Worm (Caenorhabditis elegans): ENCODE data around the gene Y43F8B.2.

The Y43F8B.2 gene

ce11 chrV:19519511-19519934 is 13.4 kb downstream of the Y43F8B.2 start (continued):
- peak; percentile 96 for TF ChIP-seq T26A8.4 (GFP tag; IDR thresholded peaks at IDR 0.05)
- TF ChIP-seq lin-29 (GFP tag; IDR thresholded peaks at IDR 0.05) = 0 out of 2 replicates have a peak, but pooled peaks have one; percentile 8
- TF ChIP-seq spr-1 (tag; optimal IDR thresholded peaks at IDR 0.05) = peak; percentile 40
- TF ChIP-seq arid-1 (GFP tag; conservative IDR thresholded peaks at IDR 0.05) = peak; percentile 79; the same call in 1 of the 2 replicates
- no peak for TF ChIP-seq snpc-4 (tag; optimal IDR thresholded peaks at IDR 0.05)
- TF ChIP-seq dpl-1 (GFP tag; optimal IDR thresholded peaks at IDR 0.05) = no peak
- no peak for TF ChIP-seq nhr-77 (tag; optimal IDR thresholded peaks at IDR 0.05)
- no peak for TF ChIP-seq unc-130 (GFP tag; optimal IDR thresholded peaks at IDR 0.05)
- no peak for TF ChIP-seq ceh-32 (tag; optimal IDR thresholded peaks at IDR 0.05; ENCODE audit: poor library complexity)
- no peak for TF ChIP-seq nhr-25 (tag; optimal IDR thresholded peaks at IDR 0.05; ENCODE audit: borderline replicate concordance, insufficient read depth)
- TF ChIP-seq sdz-12 (GFP tag; optimal IDR thresholded peaks at IDR 0.05) = no peak
- TF ChIP-seq lsy-2 (tag; optimal IDR thresholded peaks at IDR 0.05) = peak in 1 of 2 experiments; percentile 72
- TF ChIP-seq nhr-237 (tag; optimal IDR thresholded peaks at IDR 0.05) = no peak
- TF ChIP-seq nhr-42 (GFP tag; IDR thresholded peaks at IDR 0.05) = 0 out of 2 replicates have a peak, but pooled peaks have one; percentile 12
- peak; percentile 33 for TF ChIP-seq spr-3 (GFP tag; optimal IDR thresholded peaks at IDR 0.05)
- no peak for TF ChIP-seq nhr-10 (tag; optimal IDR thresholded peaks at IDR 0.05)
- peak; percentile 4 for TF ChIP-seq nhr-28 (tag; optimal IDR thresholded peaks at IDR 0.05)
- TF ChIP-seq lin-38 (GFP tag; IDR thresholded peaks at IDR 0.05) = peak; percentile 63
- TF ChIP-seq php-3 (GFP tag; IDR thresholded peaks at IDR 0.05) = peak; percentile 86
- 0 out of 2 replicates have a peak, but pooled peaks have one; percentile 29 for TF ChIP-seq dmd-6 (GFP tag; IDR thresholded peaks at IDR 0.05)
- peak; percentile 73 for TF ChIP-seq ceh-20 (GFP tag; IDR thresholded peaks at IDR 0.05)
- TF ChIP-seq zag-1 (tag; optimal IDR thresholded peaks at IDR 0.05) = no peak
- TF ChIP-seq lin-1 (GFP tag; IDR thresholded peaks at IDR 0.05) = peak; percentile 64; the same call in 1 of the 2 replicates
- TF ChIP-seq zfp-2 (tag; optimal IDR thresholded peaks at IDR 0.05) = no peak
- TF ChIP-seq nhr-102 (tag; optimal IDR thresholded peaks at IDR 0.05) = peak; percentile 45
- peak; percentile 80; the same call in 1 of the 2 replicates for TF ChIP-seq Y105C5A.15 (GFP tag; IDR thresholded peaks at IDR 0.05)
- TF ChIP-seq nhr-41 (GFP tag; IDR thresholded peaks at IDR 0.05) = peak; percentile 52; the same call in 1 of the 2 replicates
- TF ChIP-seq duxl-1 (tag; optimal IDR thresholded peaks at IDR 0.05; ENCODE audit: poor library complexity) = peak; percentile 29
- TF ChIP-seq mes-2 (tag; optimal IDR thresholded peaks at IDR 0.05; ENCODE audit: poor library complexity, severe bottlenecking) = peak; percentile 17
- TF ChIP-seq F44E2.7 (GFP tag; IDR thresholded peaks at IDR 0.05) = 0 out of 2 replicates have a peak, but pooled peaks have one; percentile 4
- TF ChIP-seq dmd-8 (GFP tag; IDR thresholded peaks at IDR 0.05) = peak; percentile 60; the same call in 1 of the 2 replicates
- peak; percentile 8 for TF ChIP-seq rbr-2 (tag; optimal IDR thresholded peaks at IDR 0.05)
- 0 out of 2 replicates have a peak, but pooled peaks have one; percentile 58 for TF ChIP-seq mdt-29 (GFP tag; IDR thresholded peaks at IDR 0.05)
- TF ChIP-seq madf-5 (GFP tag; IDR thresholded peaks at IDR 0.05) = no peak
- TF ChIP-seq unc-39 (tag; optimal IDR thresholded peaks at IDR 0.05) = no peak
- no peak for TF ChIP-seq Y75B8A.6 (GFP tag; IDR thresholded peaks at IDR 0.05)
- no peak for TF ChIP-seq ceh-44 (GFP tag; IDR thresholded peaks at IDR 0.05)
- no peak for TF ChIP-seq nhr-76 (tag; optimal IDR thresholded peaks at IDR 0.05)
- TF ChIP-seq saeg-2 (GFP tag; IDR thresholded peaks at IDR 0.05) = peak; percentile 39; the same call in 1 of the 2 replicates
- peak; percentile 71; the same call in 1 of the 2 replicates for TF ChIP-seq mxl-2 (GFP tag; conservative IDR thresholded peaks at IDR 0.05)
- no peak for TF ChIP-seq hlh-30 (tag; optimal IDR thresholded peaks at IDR 0.05; ENCODE audit: insufficient read depth)
- no peak for TF ChIP-seq egl-27 (tag; optimal IDR thresholded peaks at IDR 0.05)
- no peak for TF ChIP-seq unc-62 (GFP tag; optimal IDR thresholded peaks at IDR 0.05 in 1 of 2)
- no peak for TF ChIP-seq unc-62 (tag; optimal IDR thresholded peaks at IDR 0.05)
- peak; percentile 14 for TF ChIP-seq mxl-3 (GFP tag; optimal IDR thresholded peaks at IDR 0.05)
- peak; percentile 90 for TF ChIP-seq ctbp-1 (GFP tag; IDR thresholded peaks at IDR 0.05)
- TF ChIP-seq snpc-1.2 (GFP tag; IDR thresholded peaks at IDR 0.05) = peak; percentile 77; the same call in 1 of the 2 replicates
- no peak for TF ChIP-seq ceh-28 (tag; optimal IDR thresholded peaks at IDR 0.05)
- no peak for TF ChIP-seq ama-1 (optimal IDR thresholded peaks at IDR 0.05)
- peak; percentile 82 for TF ChIP-seq D1046.2 (GFP tag; IDR thresholded peaks at IDR 0.05)
